Worm (Caenorhabditis elegans) whole organism, L1 larva: ENCODE data around the gene txt-3.

Experiments
- C16A3.4 ChIP-seq: fragments of 150-350 bp; optimal IDR thresholded peaks from 2 replicates; lab custom pipeline; 2014; ENCODE audit warnings: missing biosample characterization, missing genetic modification characterization
- C34B4.2 ChIP-seq: sonication (generic microtip); optimal IDR thresholded peaks from 2 replicates; lab custom pipeline; 2017; ENCODE audit warnings: mild to moderate bottlenecking, missing genetic modification characterization, missing compliant biosample characterization
- F16B12.6 ChIP-seq: fragments of 150-350 bp; optimal IDR thresholded peaks from 2 replicates; lab custom pipeline; 2014; ENCODE audit warnings: missing biosample characterization, missing genetic modification characterization
- ceh-8 ChIP-seq: fragments of 200-800 bp; sonication (Bioruptor generic); optimal IDR thresholded peaks from 2 replicates; lab custom pipeline; 2018; ENCODE audit warnings: mild to moderate bottlenecking, missing genetic modification characterization, moderate library complexity, missing compliant biosample characterization
- ceh-82 ChIP-seq, 3 experiments: fragments of 150-350 bp in 1 of 3; sonication (generic microtip) in 2 of 3; optimal IDR thresholded peaks; 2 replicates each; lab custom pipeline; 2014 to 2017; ENCODE audit warnings: missing biosample characterization in 3 of 3, missing genetic modification characterization in 3 of 3
- ceh-90 ChIP-seq: sonication (generic microtip); optimal IDR thresholded peaks from 2 replicates; lab custom pipeline; 2016; ENCODE audit warnings: missing genetic modification characterization, missing compliant biosample characterization
- dpl-1 ChIP-seq, 3 experiments: fragments of 150-350 bp in 2 of 3; sonication (generic microtip) in 1 of 3; optimal IDR thresholded peaks; 2 replicates each; lab custom pipeline; 2014 to 2017; ENCODE audit warnings: missing biosample characterization in 3 of 3, missing genetic modification characterization in 3 of 3, missing genetic modification reagents in 3 of 3
- dsc-1 ChIP-seq: sonication (generic microtip); optimal IDR thresholded peaks from 2 replicates; lab custom pipeline; 2016; ENCODE audit warnings: mild to moderate bottlenecking, missing genetic modification characterization, missing compliant biosample characterization
- efl-1 ChIP-seq, 4 experiments: fragments of 150-350 bp; optimal IDR thresholded peaks in 3 of 4; peaks in 1 of 4; 1 replicate in 1 of 4; 2 replicates in 3 of 4; lab custom pipeline; 2014; ENCODE audit warnings: missing biosample characterization in 2 of 4, missing genetic modification characterization in 2 of 4, missing genetic modification reagents in 2 of 4
- ets-5 ChIP-seq: fragments of 200-800 bp; sonication (Bioruptor generic); IDR thresholded peaks from 2 replicates; pipeline ENCODE4 v1.3.6; 2022; ENCODE audit warnings: missing genetic modification characterization, missing compliant biosample characterization
- fkh-10 ChIP-seq: sonication (generic microtip); optimal IDR thresholded peaks from 2 replicates; lab custom pipeline; 2017; ENCODE audit warnings: missing biosample characterization, missing genetic modification reagents, missing genetic modification characterization
- fkh-4 ChIP-seq: sonication (generic microtip); optimal IDR thresholded peaks from 2 replicates; lab custom pipeline; 2016; ENCODE audit warnings: missing compliant biosample characterization, missing genetic modification characterization, borderline replicate concordance
- hlh-4 ChIP-seq: sonication (generic microtip); optimal IDR thresholded peaks from 2 replicates; lab custom pipeline; 2016; ENCODE audit warnings: mild to moderate bottlenecking, missing genetic modification characterization, missing compliant biosample characterization
- irx-1 ChIP-seq: sonication (generic microtip); optimal IDR thresholded peaks from 2 replicates; lab custom pipeline; 2016; ENCODE audit warnings: missing genetic modification characterization, missing compliant biosample characterization
- jun-1 ChIP-seq: fragments of 150-350 bp; optimal IDR thresholded peaks from 2 replicates; lab custom pipeline; 2014; ENCODE audit warnings: missing biosample characterization, missing genetic modification reagents, missing genetic modification characterization
- lin-35 ChIP-seq, 2 experiments: fragments of 150-350 bp; optimal IDR thresholded peaks; 2 replicates each; lab custom pipeline; 2014; ENCODE audit warnings: missing biosample characterization in 2 of 2, missing genetic modification characterization in 2 of 2, missing genetic modification reagents in 2 of 2
- lin-39 ChIP-seq: fragments of 150-350 bp; optimal IDR thresholded peaks from 2 replicates; lab custom pipeline; 2014; ENCODE audit warnings: missing biosample characterization, missing genetic modification reagents, missing genetic modification characterization
- mdl-1 ChIP-seq, 2 experiments: fragments of 150-350 bp; optimal IDR thresholded peaks; 2 replicates each; lab custom pipeline; 2014 to 2017; ENCODE audit warnings: missing biosample characterization in 2 of 2, missing genetic modification characterization in 2 of 2, inconsistent platforms in 1 of 2
- mef-2 ChIP-seq: fragments of 150-350 bp; optimal IDR thresholded peaks from 2 replicates; lab custom pipeline; 2014; ENCODE audit warnings: missing biosample characterization, missing genetic modification characterization
- mep-1 ChIP-seq: fragments of 150-350 bp; optimal IDR thresholded peaks from 2 replicates; lab custom pipeline; 2014; ENCODE audit warnings: missing biosample characterization, missing genetic modification characterization
- nhr-20 ChIP-seq: sonication (generic microtip); optimal IDR thresholded peaks from 2 replicates; lab custom pipeline; 2016; ENCODE audit warnings: mild to moderate bottlenecking, missing genetic modification characterization, missing compliant biosample characterization
- nhr-237 ChIP-seq: fragments of 150-350 bp; optimal IDR thresholded peaks from 2 replicates; lab custom pipeline; 2014; ENCODE audit warnings: missing biosample characterization, missing genetic modification characterization
- nhr-28 ChIP-seq: fragments of 150-350 bp; optimal IDR thresholded peaks from 2 replicates; lab custom pipeline; 2014; ENCODE audit warnings: missing biosample characterization, missing genetic modification characterization
- nhr-71 ChIP-seq: sonication (generic microtip); optimal IDR thresholded peaks from 2 replicates; lab custom pipeline; 2016; ENCODE audit warnings: mild to moderate bottlenecking, missing genetic modification characterization, moderate library complexity, missing compliant biosample characterization
- nhr-76 ChIP-seq: sonication (generic microtip); optimal IDR thresholded peaks from 2 replicates; lab custom pipeline; 2017; ENCODE audit warnings: missing biosample characterization, missing genetic modification characterization
- nhr-84 ChIP-seq: sonication (generic microtip); optimal IDR thresholded peaks from 2 replicates; lab custom pipeline; 2017; ENCODE audit warnings: missing biosample characterization, missing genetic modification characterization
- nhr-85 ChIP-seq: sonication (generic microtip); peaks from one replicate; lab custom pipeline; 2016; ENCODE audit warnings: missing genetic modification characterization, inconsistent platforms, missing compliant biosample characterization
- nhr-90 ChIP-seq: sonication (generic microtip); optimal IDR thresholded peaks from 2 replicates; lab custom pipeline; 2016; ENCODE audit warnings: mild to moderate bottlenecking, missing genetic modification characterization, missing compliant biosample characterization; ENCODE audit not compliant: poor library complexity
- pax-3 ChIP-seq: fragments of 200-800 bp; sonication (Bioruptor generic); optimal IDR thresholded peaks from 2 replicates; lab custom pipeline; 2018; ENCODE audit warnings: mild to moderate bottlenecking, missing genetic modification characterization, moderate library complexity, missing compliant biosample characterization
- pqm-1 ChIP-seq: sonication (generic microtip); optimal IDR thresholded peaks from 3 replicates; lab custom pipeline; 2017; ENCODE audit warnings: missing biosample characterization, missing genetic modification characterization
- rnt-1 ChIP-seq: sonication (generic microtip); optimal IDR thresholded peaks from 2 replicates; lab custom pipeline; 2016; ENCODE audit warnings: mild to moderate bottlenecking, missing genetic modification characterization, moderate library complexity, missing compliant biosample characterization
- sox-4 ChIP-seq: sonication (generic microtip); optimal IDR thresholded peaks from 2 replicates; lab custom pipeline; 2016; ENCODE audit warnings: missing genetic modification characterization, missing compliant biosample characterization
- sptf-1 ChIP-seq: fragments of 150-350 bp; optimal IDR thresholded peaks from 2 replicates; lab custom pipeline; 2014; ENCODE audit warnings: missing biosample characterization, missing genetic modification characterization
- unc-30 ChIP-seq: sonication (generic microtip); optimal IDR thresholded peaks from 2 replicates; lab custom pipeline; 2017; ENCODE audit warnings: missing biosample characterization, missing genetic modification characterization
- unc-98 ChIP-seq: fragments of 200-800 bp; sonication (Bioruptor generic); IDR thresholded peaks from 2 replicates; pipeline ENCODE4 v1.3.6; 2022; ENCODE audit warnings: missing genetic modification characterization, missing compliant biosample characterization
- xbp-1 ChIP-seq: sonication (generic microtip); optimal IDR thresholded peaks from 2 replicates; lab custom pipeline; 2016; ENCODE audit warnings: missing genetic modification characterization, missing compliant biosample characterization
- ztf-11 ChIP-seq, 2 experiments: sonication (generic microtip); optimal IDR thresholded peaks; 2 replicates each; lab custom pipeline; 2016 to 2017; ENCODE audit warnings: missing genetic modification characterization in 2 of 2, missing biosample characterization in 1 of 2, missing compliant biosample characterization in 1 of 2
- ztf-4 ChIP-seq: fragments of 150-350 bp; optimal IDR thresholded peaks from 2 replicates; lab custom pipeline; 2014; ENCODE audit warnings: missing biosample characterization, missing genetic modification characterization

txt-3 gene

DNA sequence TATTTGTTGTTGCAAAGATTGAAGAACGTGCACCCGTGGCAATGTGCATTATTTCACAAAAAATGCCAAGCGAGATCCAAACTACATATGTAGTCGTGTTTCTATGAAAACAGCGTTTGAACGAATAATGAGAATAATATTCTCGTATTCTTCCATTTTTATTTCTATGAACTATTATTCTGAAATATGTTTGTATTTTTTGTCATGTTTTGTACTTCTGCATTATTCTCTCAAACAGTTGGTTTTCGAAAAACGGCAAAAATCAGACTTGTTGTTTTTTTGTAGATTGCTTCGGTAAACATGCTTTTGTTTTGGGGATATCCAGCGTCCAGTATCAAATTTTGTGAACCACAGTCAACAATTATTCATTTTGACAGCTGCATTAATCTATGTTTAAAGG lies 22.5 kb downstream of the txt-3 start, which contains the start of gene clec-177:
Gene clec-177, plus strand, starts transcription at position 301 of the 400 bp plus-strand sequence.
- TF ChIP-seq rnt-1 (no peak), unc-30 (no peak), ceh-82 (tag; optimal IDR thresholded peaks at IDR 0.05; lab: Kevin White, UChicago) (no peak), mdl-1 (tag; optimal IDR thresholded peaks at IDR 0.05; lab: Kevin White, UChicago) (no peak), nhr-90 (tag; lab: Kevin White, UChicago) (no peak), dsc-1 (no peak), pax-3 (tag; lab: Kevin White, UChicago) (no peak), lin-39 (tag; lab: Kevin White, UChicago) (no peak), sox-4 (tag; lab: Kevin White, UChicago) (no peak), unc-98 (no peak), dpl-1 (GFP tag; optimal IDR thresholded peaks at IDR 0.05; lab: Kevin White, UChicago) (no peak), ceh-8 (no peak), lin-35 (GFP tag; optimal IDR thresholded peaks at IDR 0.05; lab: Kevin White, UChicago) (no peak), nhr-237 (no peak), mef-2 (tag; lab: Kevin White, UChicago) (no peak), efl-1 (optimal IDR thresholded peaks at IDR 0.05; lab: Kevin White, UChicago) (no peak), efl-1 (GFP tag; optimal IDR thresholded peaks at IDR 0.05 in 1 of 2; lab: Kevin White, UChicago) (no peak), nhr-71 (tag; lab: Kevin White, UChicago) (no peak), pqm-1 (tag; lab: Kevin White, UChicago) (no peak)

DNA sequence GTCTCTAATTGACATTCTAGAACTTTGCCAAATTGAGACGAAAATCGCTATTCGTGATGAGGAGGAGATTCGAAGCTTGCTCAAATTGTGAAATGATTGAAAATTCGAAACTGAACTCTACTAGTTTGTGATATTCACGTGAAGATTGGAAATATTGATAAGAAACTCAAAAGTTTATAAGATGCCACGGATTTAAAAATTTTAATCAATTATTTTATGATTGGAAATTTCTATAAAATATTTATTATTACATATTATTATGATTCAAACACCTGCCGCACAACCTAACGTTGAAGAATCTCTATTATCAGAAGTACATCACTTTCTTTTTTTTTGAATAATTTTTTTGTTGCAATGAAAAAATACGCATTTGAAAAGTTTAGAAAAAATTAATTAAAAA lies 24.8 kb downstream of the txt-3 start, which contains the start of gene E03H12.7:
Gene E03H12.7, minus strand, starts transcription at position 101 of the 400 bp plus-strand sequence.
- TF ChIP-seq jun-1 (no peak), ceh-90 (tag; lab: Kevin White, UChicago) (no peak), nhr-85 (no peak), C34B4.2 (no peak), lin-35 (GFP tag; optimal IDR thresholded peaks at IDR 0.05; lab: Kevin White, UChicago) (no peak), nhr-28 (tag; lab: Kevin White, UChicago) (no peak), fkh-4 (tag; lab: Kevin White, UChicago) (no peak), xbp-1 (tag; lab: Kevin White, UChicago) (no peak)
- TF ChIP-seq, all 84 proteins: peak for 0

DNA sequence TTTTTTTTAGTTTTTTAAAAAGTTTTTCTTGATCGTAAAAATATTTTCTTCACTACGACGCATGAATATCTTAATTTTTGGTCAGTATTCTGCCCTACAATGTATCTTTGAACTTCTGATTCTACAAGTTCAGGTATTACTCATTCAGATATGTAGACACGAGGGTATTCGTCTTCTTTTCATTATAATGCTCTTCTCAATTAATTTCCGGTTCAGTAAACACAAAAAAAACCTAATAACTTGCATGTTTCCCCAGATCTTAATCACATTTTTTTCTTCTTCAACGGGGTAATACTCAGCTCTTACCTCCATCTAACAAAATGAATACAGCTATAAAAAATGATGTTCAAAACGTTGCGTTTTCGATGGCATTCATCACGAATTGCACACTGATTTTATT lies 28.3 kb downstream of the txt-3 start, which contains the start of gene str-162:
Gene str-162, plus strand, starts transcription at position 301 of the 400 bp plus-strand sequence.
- TF ChIP-seq nhr-20 (tag; lab: Kevin White, UChicago) = no peak
- TF ChIP-seq sox-4 (tag; lab: Kevin White, UChicago) = no peak
- TF ChIP-seq F16B12.6 = no peak
- TF ChIP-seq dsc-1 = no peak
- TF ChIP-seq C16A3.4 = no peak
- no peak for TF ChIP-seq mef-2 (tag; lab: Kevin White, UChicago)
- no peak for TF ChIP-seq nhr-84 (tag; lab: Kevin White, UChicago)
- no peak for TF ChIP-seq ztf-11 (tag; optimal IDR thresholded peaks at IDR 0.05; lab: Kevin White, UChicago)

ce11 chrIV:4993128-4993527 lies 29.4 kb downstream of the txt-3 start:
- TF ChIP-seq ztf-11 (tag; optimal IDR thresholded peaks at IDR 0.05; lab: Kevin White, UChicago) (no peak), rnt-1 (no peak), nhr-76 (tag; lab: Kevin White, UChicago) (no peak), ceh-90 (tag; lab: Kevin White, UChicago) (no peak), sptf-1 (tag; lab: Kevin White, UChicago) (no peak), mep-1 (tag; lab: Kevin White, UChicago) (no peak), sox-4 (tag; lab: Kevin White, UChicago) (no peak), fkh-10 (no peak), C16A3.4 (no peak), mdl-1 (tag; optimal IDR thresholded peaks at IDR 0.05; lab: Kevin White, UChicago) (no peak), ztf-4 (tag; lab: Kevin White, UChicago) (no peak), dpl-1 (GFP tag; optimal IDR thresholded peaks at IDR 0.05; lab: Kevin White, UChicago) (no peak), hlh-4 (tag; lab: Kevin White, UChicago) (no peak), ets-5 (no peak), irx-1 (tag; lab: Kevin White, UChicago) (no peak)
- TF ChIP-seq, all 84 proteins: peak for 0
